Fruit fly (Drosophila melanogaster) whole organism, pupa: Measurements from ENCODE around the gene Con.

Source experiments
- CG10348 ChIP-seq: fragments of 200-800 bp; sonication (Bioruptor generic); IDR thresholded peaks from 2 replicates; pipeline ENCODE4 v1.3.6; 2022; ENCODE audit warnings: missing biosample characterization, missing genetic modification characterization
- CG12605 ChIP-seq: fragments of 200-800 bp; sonication (Bioruptor generic); IDR thresholded peaks from 2 replicates; pipeline ENCODE4 v1.3.6; 2022; ENCODE audit warnings: missing biosample characterization, missing genetic modification characterization
- CG13204 ChIP-seq: fragments of 200-800 bp; sonication (Bioruptor generic); optimal IDR thresholded peaks from 2 replicates; lab custom pipeline; 2018; ENCODE audit warnings: missing biosample characterization, mild to moderate bottlenecking, missing genetic modification characterization, moderate library complexity
- CG14655 ChIP-seq: fragments of 200-800 bp; sonication (Bioruptor generic); optimal IDR thresholded peaks from 3 replicates; lab custom pipeline; 2017; ENCODE audit warnings: mild to moderate bottlenecking, missing biosample characterization, missing genetic modification reagents, missing genetic modification characterization
- CG15710 ChIP-seq: fragments of 200-800 bp; sonication (Bioruptor generic); optimal IDR thresholded peaks from 2 replicates; lab custom pipeline; 2018; ENCODE audit warnings: missing biosample characterization, mild to moderate bottlenecking, missing genetic modification characterization, moderate library complexity
- CG17806 ChIP-seq: fragments of 200-800 bp; sonication (Bioruptor generic); optimal IDR thresholded peaks from 2 replicates; lab custom pipeline; 2018; ENCODE audit warnings: missing biosample characterization, mild to moderate bottlenecking, missing genetic modification characterization, moderate library complexity
- CG32121 ChIP-seq: fragments of 200-800 bp; sonication (Bioruptor generic); IDR thresholded peaks from 2 replicates; pipeline ENCODE4 v1.3.6; 2022; ENCODE audit warnings: missing biosample characterization, missing genetic modification characterization
- CG34367 ChIP-seq: fragments of 200-800 bp; sonication (Bioruptor generic); optimal IDR thresholded peaks from 2 replicates; lab custom pipeline; 2018; ENCODE audit warnings: missing biosample characterization, mild to moderate bottlenecking, missing genetic modification characterization
- CG4496 ChIP-seq: fragments of 200-800 bp; sonication (Bioruptor generic); IDR thresholded peaks from 3 replicates; pipeline ENCODE4 v1.3.6; 2022; ENCODE audit warnings: missing biosample characterization, missing genetic modification characterization
- CG8159 ChIP-seq: fragments of 200-800 bp; sonication (Bioruptor generic); optimal IDR thresholded peaks from 3 replicates; lab custom pipeline; 2018; ENCODE audit warnings: missing biosample characterization, mild to moderate bottlenecking, missing genetic modification characterization, moderate library complexity
- CG8301 ChIP-seq: fragments of 200-800 bp; sonication (Bioruptor generic); optimal IDR thresholded peaks from 2 replicates; lab custom pipeline; 2018; ENCODE audit warnings: missing biosample characterization, mild to moderate bottlenecking, missing genetic modification characterization
- CG9948 ChIP-seq: fragments of 200-800 bp; sonication (Bioruptor generic); optimal IDR thresholded peaks from 2 replicates; lab custom pipeline; 2018; ENCODE audit warnings: missing biosample characterization, mild to moderate bottlenecking, missing genetic modification characterization, moderate library complexity
- D1 ChIP-seq: fragments of 200-800 bp; sonication (Bioruptor generic); optimal IDR thresholded peaks from 2 replicates; lab custom pipeline; 2018; ENCODE audit warnings: missing biosample characterization, mild to moderate bottlenecking, missing genetic modification characterization, moderate library complexity
- EcR ChIP-seq: fragments of 200-800 bp; sonication (Bioruptor generic); optimal IDR thresholded peaks from 3 replicates; lab custom pipeline; 2019; ENCODE audit warnings: missing biosample characterization, missing genetic modification characterization, mild to moderate bottlenecking, moderate library complexity, missing genetic modification reagents
- Ets98B ChIP-seq: fragments of 200-800 bp; sonication (Bioruptor generic); IDR thresholded peaks from 2 replicates; pipeline ENCODE4 v1.3.6; 2022; ENCODE audit warnings: missing biosample characterization, missing genetic modification characterization
- Pif1A ChIP-seq: fragments of 200-800 bp; sonication (Bioruptor generic); optimal IDR thresholded peaks from 3 replicates; lab custom pipeline; 2016; ENCODE audit warnings: missing biosample characterization, missing genetic modification characterization
- fd96Ca ChIP-seq: fragments of 200-800 bp; sonication (Bioruptor generic); IDR thresholded peaks from 3 replicates; pipeline ENCODE4 v1.3.6; 2022; ENCODE audit warnings: missing biosample characterization, missing genetic modification characterization
- gl ChIP-seq: fragments of 200-800 bp; sonication (Bioruptor generic); optimal IDR thresholded peaks from 2 replicates; lab custom pipeline; 2018; ENCODE audit warnings: missing biosample characterization, mild to moderate bottlenecking, missing genetic modification characterization
- rn ChIP-seq: fragments of 200-800 bp; sonication (Bioruptor generic); IDR thresholded peaks from 2 replicates; pipeline ENCODE4 v1.3.6; 2022; ENCODE audit warnings: missing biosample characterization, missing genetic modification characterization

The Con gene

dm6 chr3L:5080837-5081236 lies 2.0 kb upstream of the Con start:
- TF ChIP-seq CG34367 (tag; lab: Kevin White, UChicago) (peak; percentile 47), CG14655 (GFP tag; lab: Kevin White, UChicago) (peak; percentile 25), CG12605 (GFP tag; lab: Robert Waterston, UW) (no peak), CG8301 (tag; lab: Kevin White, UChicago) (no peak), Pif1A (GFP tag; lab: Kevin White, UChicago) (peak; percentile 33), CG15710 (tag; lab: Kevin White, UChicago) (no peak)
- TF ChIP-seq, all 21 proteins: peak for 3

- TF ChIP-seq CG4496 (GFP tag; lab: Robert Waterston, UW), result no peak
- no peak for TF ChIP-seq D1 (tag; lab: Kevin White, UChicago)
- no peak for TF ChIP-seq CG34367 (tag; lab: Kevin White, UChicago)
- no peak for TF ChIP-seq CG32121 (GFP tag; lab: Robert Waterston, UW)
- no peak for TF ChIP-seq CG8301 (tag; lab: Kevin White, UChicago)
- TF ChIP-seq CG14655 (GFP tag; lab: Kevin White, UChicago), result no peak
- no peak for TF ChIP-seq rn (GFP tag; lab: Robert Waterston, UW)
- no peak for TF ChIP-seq CG8159 (tag; lab: Kevin White, UChicago)
These were observed 61.3 kb downstream of the Con start for dm6 chr3L:5017521-5017920.

dm6 chr3L:5012033-5012432 lies 66.8 kb downstream of the Con start, which contains the start of gene ATPsynCF6L:
Gene ATPsynCF6L, minus strand, starts transcription at chr3L:5012133.
- no peak for TF ChIP-seq D1 (tag; lab: Kevin White, UChicago)
- TF ChIP-seq CG8159 (tag; lab: Kevin White, UChicago), result no peak
- no peak for TF ChIP-seq CG10348
- no peak for TF ChIP-seq CG14655 (GFP tag; lab: Kevin White, UChicago)
- TF ChIP-seq CG34367 (tag; lab: Kevin White, UChicago), result no peak
- no peak for TF ChIP-seq CG13204 (GFP tag; lab: Kevin White, UChicago)
- TF ChIP-seq fd96Ca, result no peak
- TF ChIP-seq CG4496 (GFP tag; lab: Robert Waterston, UW), result no peak
- no peak for TF ChIP-seq CG15710 (tag; lab: Kevin White, UChicago)
- TF ChIP-seq CG12605 (GFP tag; lab: Robert Waterston, UW), result no peak
- TF ChIP-seq CG9948 (tag; lab: Kevin White, UChicago), result no peak
- TF ChIP-seq EcR (GFP tag; lab: Kevin White, UChicago), result no peak
- TF ChIP-seq Pif1A (GFP tag; lab: Kevin White, UChicago), result no peak
- TF ChIP-seq rn (GFP tag; lab: Robert Waterston, UW), result no peak
- TF ChIP-seq gl (tag; lab: Kevin White, UChicago), result no peak
- TF ChIP-seq CG17806 (tag; lab: Kevin White, UChicago), result no peak
- TF ChIP-seq CG8301 (tag; lab: Kevin White, UChicago), result no peak

- TF ChIP-seq fd96Ca (no peak), CG17806 (tag; lab: Kevin White, UChicago) (no peak), CG8159 (tag; lab: Kevin White, UChicago) (no peak), CG32121 (GFP tag; lab: Robert Waterston, UW) (no peak), CG8301 (tag; lab: Kevin White, UChicago) (no peak), CG15710 (tag; lab: Kevin White, UChicago) (no peak), CG4496 (GFP tag; lab: Robert Waterston, UW) (no peak)
These were observed 79.2 kb downstream of the Con start for dm6 chr3L:4999447-5000226.

dm6 chr3L:4996777-4997176 lies 82.1 kb downstream of the Con start, which contains the start of gene t-Grip128:
Gene t-Grip128, minus strand, starts transcription at chr3L:4996877.
- TF ChIP-seq CG4496 (GFP tag; lab: Robert Waterston, UW), result no peak
- no peak for TF ChIP-seq CG17806 (tag; lab: Kevin White, UChicago)
- TF ChIP-seq CG15710 (tag; lab: Kevin White, UChicago), result no peak
- no peak for TF ChIP-seq CG14655 (GFP tag; lab: Kevin White, UChicago)
- no peak for TF ChIP-seq CG32121 (GFP tag; lab: Robert Waterston, UW)
- no peak for TF ChIP-seq CG8159 (tag; lab: Kevin White, UChicago)
- TF ChIP-seq Ets98B (GFP tag; lab: Robert Waterston, UW), result no peak

- TF ChIP-seq CG8159 (tag; lab: Kevin White, UChicago) (no peak), EcR (GFP tag; lab: Kevin White, UChicago) (no peak), gl (tag; lab: Kevin White, UChicago) (no peak), CG4496 (GFP tag; lab: Robert Waterston, UW) (no peak), CG32121 (GFP tag; lab: Robert Waterston, UW) (no peak), Ets98B (GFP tag; lab: Robert Waterston, UW) (no peak), Pif1A (GFP tag; lab: Kevin White, UChicago) (no peak), CG8301 (tag; lab: Kevin White, UChicago) (no peak), CG9948 (tag; lab: Kevin White, UChicago) (no peak), fd96Ca (no peak)
- TF ChIP-seq, all 21 proteins: peak for 0
These were observed 86.7 kb downstream of the Con start for dm6 chr3L:4992126-4992525.
